Worm (Caenorhabditis elegans) whole organism, early embryonic: ENCODE data around the gene ent-5.

ENCODE experiments used
- B0310.2 ChIP-seq: sonication (generic microtip); optimal IDR thresholded peaks from 2 replicates; lab custom pipeline; 2016; ENCODE audit warnings: mild to moderate bottlenecking, missing genetic modification characterization, missing compliant biosample characterization
- F13C5.2 ChIP-seq: sonication (generic microtip); optimal IDR thresholded peaks from 2 replicates; lab custom pipeline; 2017; ENCODE audit warnings: mild to moderate bottlenecking, missing genetic modification characterization, inconsistent platforms, missing compliant biosample characterization
- aly-1 ChIP-seq: sonication (generic microtip); optimal IDR thresholded peaks from 2 replicates; lab custom pipeline; 2016; ENCODE audit warnings: missing genetic modification characterization, missing compliant biosample characterization
- ama-1 ChIP-seq: fragments of 150-350 bp; optimal IDR thresholded peaks from 2 replicates; lab custom pipeline; 2014
- ceh-13 ChIP-seq: fragments of 200-800 bp; sonication (Bioruptor generic); optimal IDR thresholded peaks from 2 replicates; lab custom pipeline; 2018; ENCODE audit warnings: mild to moderate bottlenecking, missing genetic modification characterization, missing compliant biosample characterization
- ceh-36 ChIP-seq: sonication (generic microtip); optimal IDR thresholded peaks from 2 replicates; lab custom pipeline; 2016; ENCODE audit warnings: missing genetic modification characterization, inconsistent platforms, missing compliant biosample characterization
- ets-7 ChIP-seq: sonication (generic microtip); optimal IDR thresholded peaks from 2 replicates; lab custom pipeline; 2016; ENCODE audit warnings: missing genotype, missing genetic modification characterization, missing compliant biosample characterization
- flt-1 ChIP-seq: fragments of 200-800 bp; sonication (Bioruptor generic); IDR thresholded peaks from 2 replicates; pipeline ENCODE4 v1.3.6; 2022; ENCODE audit warnings: missing genetic modification characterization, missing compliant biosample characterization
- hmbx-1 ChIP-seq: sonication (generic microtip); optimal IDR thresholded peaks from 2 replicates; lab custom pipeline; 2016; ENCODE audit warnings: mild to moderate bottlenecking, missing genetic modification characterization, missing compliant biosample characterization
- hmg-4 ChIP-seq: fragments of 200-800 bp; sonication (Bioruptor generic); optimal IDR thresholded peaks from 2 replicates; lab custom pipeline; 2018; ENCODE audit warnings: mild to moderate bottlenecking, missing genetic modification characterization, missing compliant biosample characterization
- hnd-1 ChIP-seq: sonication (generic microtip); optimal IDR thresholded peaks from 2 replicates; lab custom pipeline; 2016; ENCODE audit warnings: missing genetic modification characterization, missing compliant biosample characterization
- pes-1 ChIP-seq: fragments of 200-800 bp; sonication (Bioruptor generic); IDR thresholded peaks from 2 replicates; pipeline ENCODE4 v1.3.6; 2022; ENCODE audit warnings: missing genetic modification reagents, missing genetic modification characterization, missing compliant biosample characterization
- scrt-1 ChIP-seq: fragments of 200-800 bp; sonication (Bioruptor generic); IDR thresholded peaks from 2 replicates; pipeline ENCODE4 v1.3.6; 2022; ENCODE audit warnings: missing genetic modification characterization, missing compliant biosample characterization
- sea-1 ChIP-seq: fragments of 200-800 bp; sonication (Bioruptor generic); conservative IDR thresholded peaks from 2 replicates; pipeline ENCODE4 v1.3.6; 2022; ENCODE audit warnings: missing genetic modification characterization, missing compliant biosample characterization
- tbx-11 ChIP-seq: fragments of 200-800 bp; sonication (Bioruptor generic); IDR thresholded peaks from 2 replicates; pipeline ENCODE4 v1.3.6; 2022; ENCODE audit warnings: missing genetic modification characterization, missing compliant biosample characterization
- tbx-37 ChIP-seq: fragments of 200-800 bp; sonication (Bioruptor generic); conservative IDR thresholded peaks from 2 replicates; pipeline ENCODE4 v1.3.6; 2022; ENCODE audit warnings: missing genetic modification reagents, missing genetic modification characterization, missing compliant biosample characterization
- tra-4 ChIP-seq: sonication (generic microtip); optimal IDR thresholded peaks from 2 replicates; lab custom pipeline; 2017; ENCODE audit warnings: missing genetic modification characterization, missing compliant biosample characterization

Gene ent-5

ce11 chrX:4615034-4615433 lies 34.0 kb downstream of the ent-5 start:
- TF ChIP-seq ama-1 (lab: Kevin White, UChicago) = no peak
- TF ChIP-seq sea-1 = no peak
- no peak for TF ChIP-seq ceh-36 (tag; lab: Kevin White, UChicago)
- TF ChIP-seq hnd-1 (tag; lab: Kevin White, UChicago) = no peak
- no peak for TF ChIP-seq hmg-4 (GFP tag; lab: Kevin White, UChicago)
- no peak for TF ChIP-seq aly-1 (tag; lab: Kevin White, UChicago)
- TF ChIP-seq tbx-11 = no peak
- TF ChIP-seq ets-7 (tag; lab: Kevin White, UChicago) = no peak
- TF ChIP-seq scrt-1 = no peak
- no peak for TF ChIP-seq flt-1 (GFP tag; lab: Robert Waterston, UW)
- TF ChIP-seq tbx-37 (GFP tag; lab: Robert Waterston, UW) = no peak
- TF ChIP-seq ceh-13 = no peak
- no peak for TF ChIP-seq pes-1 (GFP tag; lab: Robert Waterston, UW)
- no peak for TF ChIP-seq tra-4 (tag; lab: Kevin White, UChicago)

ce11 chrX:4609635-4610034 lies 39.4 kb downstream of the ent-5 start:
- TF ChIP-seq tra-4 (tag; lab: Kevin White, UChicago) = no peak
- TF ChIP-seq B0310.2 (tag; lab: Kevin White, UChicago) = no peak
- no peak for TF ChIP-seq pes-1 (GFP tag; lab: Robert Waterston, UW)
- no peak for TF ChIP-seq ama-1 (lab: Kevin White, UChicago)
- TF ChIP-seq scrt-1 = no peak
- no peak for TF ChIP-seq ceh-36 (tag; lab: Kevin White, UChicago)
- TF ChIP-seq hmg-4 (GFP tag; lab: Kevin White, UChicago) = no peak
- no peak for TF ChIP-seq tbx-11

ce11 chrX:4607300-4607699 lies 41.7 kb downstream of the ent-5 start:
- no peak for TF ChIP-seq tra-4 (tag; lab: Kevin White, UChicago)
- TF ChIP-seq sea-1 = no peak
- no peak for TF ChIP-seq flt-1 (GFP tag; lab: Robert Waterston, UW)
- no peak for TF ChIP-seq ets-7 (tag; lab: Kevin White, UChicago)
- TF ChIP-seq tbx-37 (GFP tag; lab: Robert Waterston, UW) = no peak
- TF ChIP-seq hnd-1 (tag; lab: Kevin White, UChicago) = no peak
- no peak for TF ChIP-seq F13C5.2
- TF ChIP-seq aly-1 (tag; lab: Kevin White, UChicago) = no peak
- TF ChIP-seq hmbx-1 (tag; lab: Kevin White, UChicago) = no peak
- no peak for TF ChIP-seq ceh-13
- TF ChIP-seq B0310.2 (tag; lab: Kevin White, UChicago) = no peak
- no peak for TF ChIP-seq ceh-36 (tag; lab: Kevin White, UChicago)
- TF ChIP-seq hmg-4 (GFP tag; lab: Kevin White, UChicago) = no peak
- no peak for TF ChIP-seq scrt-1
- TF ChIP-seq pes-1 (GFP tag; lab: Robert Waterston, UW) = no peak
- TF ChIP-seq tbx-11 = no peak
- TF ChIP-seq ama-1 (lab: Kevin White, UChicago) = no peak

- TF ChIP-seq tbx-37 (GFP tag; lab: Robert Waterston, UW) = peak; percentile 49; the same call in 1 of the 2 replicates
- peak; percentile 24 for TF ChIP-seq tra-4 (tag; lab: Kevin White, UChicago)
- TF ChIP-seq ceh-13 = peak; percentile 45
- TF ChIP-seq tbx-11 = 0 out of 2 replicates have a peak, but pooled peaks have one; percentile 43
- TF ChIP-seq hmg-4 (GFP tag; lab: Kevin White, UChicago) = peak; percentile 95
- TF ChIP-seq F13C5.2 = peak; percentile 82
- TF ChIP-seq flt-1 (GFP tag; lab: Robert Waterston, UW) = peak; percentile 51; the same call in 1 of the 2 replicates
- TF ChIP-seq hmbx-1 (tag; lab: Kevin White, UChicago) = peak; percentile 53
- TF ChIP-seq ceh-36 (tag; lab: Kevin White, UChicago) = peak; percentile 48
- peak; percentile 74 for TF ChIP-seq B0310.2 (tag; lab: Kevin White, UChicago)
Observed at ce11 chrX:4606389-4606880, 42.6 kb downstream of the ent-5 start.

- TF ChIP-seq tra-4 (tag; lab: Kevin White, UChicago) (no peak), tbx-37 (GFP tag; lab: Robert Waterston, UW) (no peak), ceh-36 (tag; lab: Kevin White, UChicago) (no peak), tbx-11 (no peak), flt-1 (GFP tag; lab: Robert Waterston, UW) (no peak), hmg-4 (GFP tag; lab: Kevin White, UChicago) (no peak), B0310.2 (tag; lab: Kevin White, UChicago) (no peak), hmbx-1 (tag; lab: Kevin White, UChicago) (no peak)
Observed at ce11 chrX:4605828-4606227, 43.2 kb downstream of the ent-5 start, which contains the start of gene spat-3. spat-3 (minus strand) TSS chrX:4605928.

ce11 chrX:4604185-4604584 lies 44.8 kb downstream of the ent-5 start:
- TF ChIP-seq tbx-11 (no peak), ama-1 (lab: Kevin White, UChicago) (no peak), tra-4 (tag; lab: Kevin White, UChicago) (no peak), scrt-1 (no peak)

ce11 chrX:4600987-4601386 lies 48.0 kb downstream of the ent-5 start:
- TF ChIP-seq tbx-11 = no peak
- TF ChIP-seq ets-7 (tag; lab: Kevin White, UChicago) = no peak
- TF ChIP-seq B0310.2 (tag; lab: Kevin White, UChicago) = no peak
- TF ChIP-seq hmg-4 (GFP tag; lab: Kevin White, UChicago) = no peak
- TF ChIP-seq ceh-13 = no peak
- TF ChIP-seq tra-4 (tag; lab: Kevin White, UChicago) = no peak
- no peak for TF ChIP-seq scrt-1
- TF ChIP-seq ama-1 (lab: Kevin White, UChicago) = no peak
- TF ChIP-seq F13C5.2 = no peak
- no peak for TF ChIP-seq sea-1
- no peak for TF ChIP-seq flt-1 (GFP tag; lab: Robert Waterston, UW)
- TF ChIP-seq hmbx-1 (tag; lab: Kevin White, UChicago) = no peak
- no peak for TF ChIP-seq aly-1 (tag; lab: Kevin White, UChicago)
- TF ChIP-seq tbx-37 (GFP tag; lab: Robert Waterston, UW) = no peak
- no peak for TF ChIP-seq ceh-36 (tag; lab: Kevin White, UChicago)
